Worm (Caenorhabditis elegans): ENCODE results near the gene arrd-24.

The arrd-24 gene

ce11 chrX:13936719-13937118, 43.6 kb downstream of the arrd-24 start:
- TF ChIP-seq dao-5 (tag; optimal IDR thresholded peaks at IDR 0.05) (no peak), him-1 (tag; optimal IDR thresholded peaks at IDR 0.05) (no peak), W03F9.2 (tag; optimal IDR thresholded peaks at IDR 0.05) (no peak)

- no peak for TF ChIP-seq him-1 (tag; optimal IDR thresholded peaks at IDR 0.05)
- TF ChIP-seq dao-5 (tag; optimal IDR thresholded peaks at IDR 0.05) = no peak
- no peak for TF ChIP-seq W03F9.2 (tag; optimal IDR thresholded peaks at IDR 0.05)
Observed at ce11 chrX:13934574-13934973, 45.7 kb downstream of the arrd-24 start, which contains the start of gene elt-3. elt-3 (plus strand) TSS chrX:13934874.

ce11 chrX:13929534-13929933, 50.8 kb downstream of the arrd-24 start, which contains the start of gene meg-1:
meg-1 (minus strand) TSS chrX:13929634.
- TF ChIP-seq W03F9.2 (tag; optimal IDR thresholded peaks at IDR 0.05) = no peak

All from whole organism, L4/young adult.